Worm (Caenorhabditis elegans) whole organism, late embryonic: ENCODE results near the gene lin-25.

ENCODE experiments used
- C08G9.2 ChIP-seq: sonication (generic microtip); optimal IDR thresholded peaks from 2 replicates; lab custom pipeline; 2016; ENCODE audit warnings: mild to moderate bottlenecking, missing genetic modification characterization, moderate library complexity, missing compliant biosample characterization
- ama-1 ChIP-seq: fragments of 150-350 bp; optimal IDR thresholded peaks from 2 replicates; lab custom pipeline; 2014
- ceh-18 ChIP-seq: sonication (generic microtip); optimal IDR thresholded peaks from 2 replicates; lab custom pipeline; 2016; ENCODE audit warnings: missing genetic modification characterization, missing compliant biosample characterization
- ceh-19 ChIP-seq: fragments of 200-800 bp; sonication (Bioruptor generic); optimal IDR thresholded peaks from 2 replicates; lab custom pipeline; 2018; ENCODE audit warnings: mild to moderate bottlenecking, missing genetic modification characterization, missing compliant biosample characterization
- ceh-9 ChIP-seq: sonication (generic microtip); optimal IDR thresholded peaks from 2 replicates; lab custom pipeline; 2016; ENCODE audit warnings: mild to moderate bottlenecking, missing genetic modification characterization, inconsistent platforms, missing compliant biosample characterization
- ets-4 ChIP-seq: sonication (generic microtip); optimal IDR thresholded peaks from 2 replicates; lab custom pipeline; 2016; ENCODE audit warnings: missing genetic modification characterization, missing compliant biosample characterization
- eyg-1 ChIP-seq: sonication (generic microtip); optimal IDR thresholded peaks from 2 replicates; lab custom pipeline; 2016; ENCODE audit warnings: missing genotype, missing genetic modification characterization, missing compliant biosample characterization
- fkh-10 ChIP-seq: fragments of 150-350 bp; optimal IDR thresholded peaks from 2 replicates; lab custom pipeline; 2014; ENCODE audit warnings: missing biosample characterization, missing genetic modification reagents, missing genetic modification characterization
- lin-11 ChIP-seq: fragments of 200-800 bp; sonication (Bioruptor generic); optimal IDR thresholded peaks from 2 replicates; lab custom pipeline; 2018; ENCODE audit warnings: mild to moderate bottlenecking, missing genetic modification characterization, missing compliant biosample characterization
- nhr-11 ChIP-seq: fragments of 150-350 bp; optimal IDR thresholded peaks from 2 replicates; lab custom pipeline; 2014; ENCODE audit warnings: missing biosample characterization, missing genetic modification characterization
- pax-1 ChIP-seq: fragments of 150-350 bp; optimal IDR thresholded peaks from 2 replicates; lab custom pipeline; 2014; ENCODE audit warnings: missing biosample characterization, missing genetic modification characterization
- pha-4 ChIP-seq: fragments of 150-350 bp; optimal IDR thresholded peaks from 2 replicates; lab custom pipeline; 2018; ENCODE audit warnings: missing biosample characterization, missing genetic modification reagents, missing genetic modification characterization
- rnt-1 ChIP-seq: sonication (generic microtip); optimal IDR thresholded peaks from 2 replicates; lab custom pipeline; 2016; ENCODE audit warnings: missing genetic modification characterization, missing compliant biosample characterization
- tbx-2 ChIP-seq: sonication (generic microtip); optimal IDR thresholded peaks from 2 replicates; lab custom pipeline; 2016; ENCODE audit warnings: missing genetic modification characterization, missing compliant biosample characterization

- TF ChIP-seq ceh-19 (no peak), C08G9.2 (tag; lab: Kevin White, UChicago) (no peak), ama-1 (lab: Kevin White, UChicago) (no peak), lin-11 (tag; lab: Kevin White, UChicago) (no peak), eyg-1 (tag; lab: Kevin White, UChicago) (no peak), fkh-10 (GFP tag; lab: Kevin White, UChicago) (no peak), rnt-1 (tag; lab: Kevin White, UChicago) (no peak), tbx-2 (tag; lab: Kevin White, UChicago) (no peak), pha-4 (tag; lab: Kevin White, UChicago) (no peak), ceh-9 (no peak), ets-4 (tag; lab: Kevin White, UChicago) (no peak), nhr-11 (no peak), pax-1 (tag; lab: Kevin White, UChicago) (no peak), ceh-18 (tag; lab: Kevin White, UChicago) (no peak)
Measured at ce11 chrV:12633046-12633445, 16.7 kb upstream of the lin-25 start.
